Worm (Caenorhabditis elegans): ENCODE results near the gene ttr-20.

DNA sequence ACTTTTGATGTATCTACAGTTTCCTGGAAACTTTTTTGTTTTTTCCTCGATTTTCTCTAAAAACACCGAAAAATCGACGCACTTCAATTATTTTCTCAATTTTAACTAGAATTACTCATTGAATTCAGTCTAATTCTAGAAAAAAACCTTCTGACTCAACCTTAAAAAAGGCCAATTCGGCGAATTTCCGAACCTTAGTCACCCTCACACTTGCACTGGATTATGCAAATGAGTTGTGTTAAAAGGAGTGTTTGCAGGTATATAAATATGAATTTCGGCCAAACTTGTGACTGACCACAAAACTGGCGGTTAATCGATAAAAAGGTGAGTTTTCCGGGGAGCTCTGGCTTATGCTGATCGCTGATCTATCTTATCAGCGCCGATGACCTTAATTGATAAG is at the start of gene ttr-20:
- TF ChIP-seq ama-1 (optimal IDR thresholded peaks at IDR 0.05): no peak
- no peak for TF ChIP-seq hlh-30 (tag; optimal IDR thresholded peaks at IDR 0.05; ENCODE audit: insufficient read depth)
- no peak for TF ChIP-seq pha-4 (tag; optimal IDR thresholded peaks at IDR 0.05)
- TF ChIP-seq elt-2 (tag; optimal IDR thresholded peaks at IDR 0.05): no peak

Data from whole organism, late embryonic.